Fruit fly (Drosophila melanogaster): ENCODE results near the gene CG31224.

DNA sequence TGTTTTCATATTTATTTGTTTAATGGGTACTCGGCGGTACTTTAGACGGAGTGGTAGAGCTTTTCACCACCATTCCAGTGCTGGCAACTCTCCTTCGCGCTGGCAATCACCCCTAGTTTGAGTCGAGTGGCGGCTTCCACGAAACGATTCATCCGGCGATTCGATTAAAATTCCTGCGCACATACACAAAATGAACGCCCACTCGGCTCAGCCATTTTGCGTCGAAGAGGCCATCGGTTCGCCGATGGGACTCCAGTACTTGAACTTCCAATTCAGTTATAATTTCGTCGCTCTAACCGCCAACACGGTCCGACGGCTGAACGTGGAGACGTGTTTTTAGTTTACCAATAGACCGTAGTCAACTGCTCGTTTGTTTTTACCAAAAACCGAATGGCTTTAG, 21.2 kb upstream of the CG31224 start, which contains the start of the genes CG46318 and ChT:
- TF ChIP-seq D1 (tag; optimal IDR thresholded peaks at IDR 0.05): no peak
- no peak for TF ChIP-seq CG17806 (tag; optimal IDR thresholded peaks at IDR 0.05)
- TF ChIP-seq Snoo (tag; optimal IDR thresholded peaks at IDR 0.05): no peak
- no peak for TF ChIP-seq rn (GFP tag; IDR thresholded peaks at IDR 0.05)
- TF ChIP-seq fd96Ca (GFP tag; IDR thresholded peaks at IDR 0.05): no peak
